Worm (Caenorhabditis elegans) whole organism, early embryonic: ENCODE measurements around the gene srab-12.

Experiments used
- ama-1 ChIP-seq: fragments of 150-350 bp; optimal IDR thresholded peaks from 2 replicates; lab custom pipeline; 2014
- ceh-13 ChIP-seq: fragments of 200-800 bp; sonication (Bioruptor generic); optimal IDR thresholded peaks from 2 replicates; lab custom pipeline; 2018; ENCODE audit warnings: mild to moderate bottlenecking, missing genetic modification characterization, missing compliant biosample characterization
- tbx-37 ChIP-seq: fragments of 200-800 bp; sonication (Bioruptor generic); conservative IDR thresholded peaks from 2 replicates; pipeline ENCODE4 v1.3.6; 2022; ENCODE audit warnings: missing genetic modification reagents, missing genetic modification characterization, missing compliant biosample characterization

- no peak for TF ChIP-seq ama-1
- no peak for TF ChIP-seq ceh-13 (GFP tag; lab: Kevin White, UChicago)
- TF ChIP-seq tbx-37 (GFP tag; lab: Robert Waterston, UW), result no peak
Observed at ce11 chrV:17821805-17822204, 38.4 kb upstream of the srab-12 start, which contains the start of gene srh-300.
